Fruit fly (Drosophila melanogaster): ENCODE data around the gene CG33642.
A peak's percentile ranks its signal among the peaks of the same experiment; 100 is the strongest.

The CG33642 gene

dm6 chr2L:13513331-13514261, 16.2 kb upstream of the CG33642 start (continued):
- TF ChIP-seq row (GFP tag; IDR thresholded peaks at IDR 0.05) = peak; percentile 91
- TF ChIP-seq CG2202 (tag; optimal IDR thresholded peaks at IDR 0.05) = no peak
- peak; percentile 60 for TF ChIP-seq CG13296 (GFP tag; optimal IDR thresholded peaks at IDR 0.05)
- TF ChIP-seq usp (GFP tag; optimal IDR thresholded peaks at IDR 0.05) = no peak
- peak; percentile 14 for TF ChIP-seq Six4 (GFP tag; optimal IDR thresholded peaks at IDR 0.05)
- TF ChIP-seq CG2875 (GFP tag; optimal IDR thresholded peaks at IDR 0.05) = peak; percentile 34
- TF ChIP-seq Max (GFP tag; optimal IDR thresholded peaks at IDR 0.05) = peak; percentile 50
- peak; percentile 82; the same call in 2 of the 4 replicates for TF ChIP-seq Gug (GFP tag; IDR thresholded peaks at IDR 0.05)
- no peak for TF ChIP-seq bigmax (GFP tag; optimal IDR thresholded peaks at IDR 0.05)
- peak; percentile 56 for TF ChIP-seq CG10209 (GFP tag; optimal IDR thresholded peaks at IDR 0.05)
- peak; percentile 39 for TF ChIP-seq Blimp-1 (GFP tag; optimal IDR thresholded peaks at IDR 0.05)
- peak; percentile 34; the same call in 1 of the 2 replicates for TF ChIP-seq ssp (GFP tag; IDR thresholded peaks at IDR 0.05)
- TF ChIP-seq Neu2 (GFP tag; optimal IDR thresholded peaks at IDR 0.05; ENCODE audit: borderline replicate concordance) = no peak
- TF ChIP-seq Dref (GFP tag; IDR thresholded peaks at IDR 0.05) = no peak; the same call in 1 of the 2 replicates
- no peak for TF ChIP-seq CG10565 (GFP tag; optimal IDR thresholded peaks at IDR 0.05)
- TF ChIP-seq scrt (GFP tag; optimal IDR thresholded peaks at IDR 0.05) = no peak
- TF ChIP-seq ERR (GFP tag; optimal IDR thresholded peaks at IDR 0.05) = peak; percentile 63
- peak; percentile 77 for TF ChIP-seq CG30403 (GFP tag; optimal IDR thresholded peaks at IDR 0.05)
- peak; percentile 66 for TF ChIP-seq Chrac-16 (GFP tag; optimal IDR thresholded peaks at IDR 0.05)
- peak; percentile 18; the same call in 1 of the 3 replicates for TF ChIP-seq z (GFP tag; IDR thresholded peaks at IDR 0.05)
- peak; percentile 30 for TF ChIP-seq zen (tag; optimal IDR thresholded peaks at IDR 0.05)
- TF ChIP-seq br (optimal IDR thresholded peaks at IDR 0.05) = no peak
- peak; percentile 58; the same call in 2 of the 3 replicates for TF ChIP-seq CG11093 (GFP tag; IDR thresholded peaks at IDR 0.05)
- peak; percentile 85 for TF ChIP-seq Antp (GFP tag; optimal IDR thresholded peaks at IDR 0.05)
- TF ChIP-seq MBD-R2 (GFP tag; IDR thresholded peaks at IDR 0.05) = no peak
- TF ChIP-seq CG6175 (GFP tag; IDR thresholded peaks at IDR 0.05) = no peak; the same call in 2 of the 3 replicates
- no peak for TF ChIP-seq CG12299 (tag; optimal IDR thresholded peaks at IDR 0.05)
- no peak for TF ChIP-seq Lim3 (GFP tag; IDR thresholded peaks at IDR 0.05)
- peak; percentile 61 for TF ChIP-seq CG16815 (GFP tag; optimal IDR thresholded peaks at IDR 0.05)
- no peak for TF ChIP-seq crp (GFP tag; optimal IDR thresholded peaks at IDR 0.05)
- peak; percentile 24 for TF ChIP-seq Dad (GFP tag; optimal IDR thresholded peaks at IDR 0.05)
- peak; percentile 61; the same call in 2 of the 3 replicates for TF ChIP-seq CG34422 (GFP tag; IDR thresholded peaks at IDR 0.05)
- TF ChIP-seq CG6813 (GFP tag; optimal IDR thresholded peaks at IDR 0.05) = peak; percentile 33
- peak; percentile 56 for TF ChIP-seq Drgx (GFP tag; IDR thresholded peaks at IDR 0.05)
- peak; percentile 40 for TF ChIP-seq Bteb2 (GFP tag; optimal IDR thresholded peaks at IDR 0.05)
- peak; percentile 12 for TF ChIP-seq CG34376 (GFP tag; optimal IDR thresholded peaks at IDR 0.05)
- TF ChIP-seq hkb (optimal IDR thresholded peaks at IDR 0.05) = no peak
- peak; percentile 60 for TF ChIP-seq hkb (GFP tag; IDR thresholded peaks at IDR 0.05)
- TF ChIP-seq Pdp1 (GFP tag; optimal IDR thresholded peaks at IDR 0.05) = peak; percentile 66 to 96
- peak; percentile 57; the same call in 2 of the 3 replicates for TF ChIP-seq Dbx (GFP tag; IDR thresholded peaks at IDR 0.05)
- TF ChIP-seq Hr78 (GFP tag; optimal IDR thresholded peaks at IDR 0.05) = no peak
- TF ChIP-seq slbo (GFP tag; IDR thresholded peaks at IDR 0.05) = peak; percentile 89
- peak in 1 of 3 experiments; percentile 26 for TF ChIP-seq Stat92E (GFP tag; optimal IDR thresholded peaks at IDR 0.05)
- peak; percentile 63 for TF ChIP-seq Atf6 (GFP tag; IDR thresholded peaks at IDR 0.05)
- TF ChIP-seq CG2129 (GFP tag; IDR thresholded peaks at IDR 0.05; ENCODE audit: partially characterized antibody) = no peak
- TF ChIP-seq CG18011 (GFP tag; optimal IDR thresholded peaks at IDR 0.05) = no peak
- peak; percentile 84 for TF ChIP-seq ci (GFP tag; IDR thresholded peaks at IDR 0.05)
- TF ChIP-seq CG7786 (GFP tag; optimal IDR thresholded peaks at IDR 0.05) = peak; percentile 77

Data from whole organism, embryonic.